Fruit fly (Drosophila melanogaster) whole organism, adult: Measurements from ENCODE around the gene Ibf2.

Source experiments
- CG11617 ChIP-seq: fragments of 200-800 bp; sonication (Bioruptor generic); optimal IDR thresholded peaks from 2 replicates; lab custom pipeline; 2017; ENCODE audit warnings: mild to moderate bottlenecking, missing biosample characterization, missing genetic modification reagents, missing genetic modification characterization
- CG1620 ChIP-seq: fragments of 200-800 bp; sonication (Bioruptor generic); optimal IDR thresholded peaks from 2 replicates; lab custom pipeline; 2016; ENCODE audit warnings: missing biosample characterization, missing genetic modification characterization
- CG5204 ChIP-seq: fragments of 200-800 bp; sonication (Bioruptor generic); optimal IDR thresholded peaks from 2 replicates; lab custom pipeline; 2016; ENCODE audit warnings: missing biosample characterization, missing genetic modification characterization
- Clk ChIP-seq: fragments of 200-800 bp; sonication (Bioruptor generic); optimal IDR thresholded peaks from 2 replicates; lab custom pipeline; 2017; ENCODE audit warnings: missing biosample characterization, missing genetic modification characterization
- pad ChIP-seq: fragments of 200-800 bp; sonication (Bioruptor generic); optimal IDR thresholded peaks from 3 replicates; lab custom pipeline; 2017; ENCODE audit warnings: missing biosample characterization, missing genetic modification characterization, mild to moderate bottlenecking, moderate library complexity, missing genetic modification reagents
- tj ChIP-seq: fragments of 200-800 bp; sonication (Bioruptor generic); optimal IDR thresholded peaks from 3 replicates; lab custom pipeline; 2017; ENCODE audit warnings: missing biosample characterization, mild to moderate bottlenecking, missing genetic modification characterization, moderate library complexity
- toe ChIP-seq: fragments of 200-800 bp; sonication (Bioruptor generic); optimal IDR thresholded peaks from 2 replicates; lab custom pipeline; 2016; ENCODE audit warnings: missing biosample characterization, missing genetic modification characterization

DNA sequence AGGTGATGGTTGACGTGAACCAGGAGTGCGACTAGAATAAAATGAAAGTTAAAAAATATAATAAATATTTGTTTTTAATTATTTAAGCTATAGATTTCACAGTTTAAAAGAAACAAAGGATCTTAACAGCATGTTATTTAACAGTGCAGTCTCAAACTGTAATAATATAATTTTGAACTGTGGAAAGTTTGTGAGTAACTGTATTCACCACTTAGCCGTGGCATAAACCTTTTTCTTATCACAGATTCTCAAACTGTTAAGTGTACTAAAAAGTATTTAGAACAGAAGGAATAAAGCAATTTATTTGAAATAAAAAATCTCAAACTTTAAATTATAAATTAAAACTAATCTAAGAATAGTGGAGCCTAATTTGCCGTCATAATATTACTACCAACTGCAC is 44.1 kb downstream of the Ibf2 start:
- TF ChIP-seq pad (GFP tag; lab: Kevin White, UChicago) (no peak), CG1620 (GFP tag; lab: Kevin White, UChicago) (no peak), Clk (GFP tag; lab: Kevin White, UChicago) (no peak), CG5204 (GFP tag; lab: Kevin White, UChicago) (no peak), CG11617 (GFP tag; lab: Kevin White, UChicago) (no peak), tj (GFP tag; lab: Kevin White, UChicago) (no peak), toe (GFP tag; lab: Kevin White, UChicago) (no peak)
